Worm (Caenorhabditis elegans) whole organism, L2 larva: ENCODE results near the gene Y53C12A.7.
A peak's percentile ranks its signal among the peaks of the same experiment; 100 is the strongest.

Experiments used
- C34F6.9 ChIP-seq: fragments of 150-350 bp; optimal IDR thresholded peaks from 2 replicates; lab custom pipeline; 2014; ENCODE audit warnings: missing biosample characterization, missing genetic modification characterization
- ZK546.5 ChIP-seq: sonication (generic microtip); optimal IDR thresholded peaks from 2 replicates; lab custom pipeline; 2017; ENCODE audit warnings: missing biosample characterization, missing genetic modification characterization
- ama-1 ChIP-seq: fragments of 150-350 bp; optimal IDR thresholded peaks from 2 replicates; lab custom pipeline; 2018; ENCODE audit warnings: inconsistent platforms
- ceh-82 ChIP-seq: fragments of 150-350 bp; optimal IDR thresholded peaks from 2 replicates; lab custom pipeline; 2014; ENCODE audit warnings: missing biosample characterization, missing genetic modification characterization
- lsy-2 ChIP-seq, 2 experiments: fragments of 150-350 bp in 1 of 2; sonication (generic microtip) in 1 of 2; optimal IDR thresholded peaks; 2 replicates each; lab custom pipeline; 2014 to 2017; ENCODE audit warnings: missing biosample characterization in 2 of 2, missing genetic modification characterization in 2 of 2
- mbf-1 ChIP-seq: sonication (generic microtip); optimal IDR thresholded peaks from 2 replicates; lab custom pipeline; 2017; ENCODE audit warnings: missing biosample characterization, missing genetic modification characterization
- nhr-129 ChIP-seq: fragments of 150-350 bp; optimal IDR thresholded peaks from 2 replicates; lab custom pipeline; 2014; ENCODE audit warnings: missing biosample characterization, missing genetic modification characterization
- nhr-25 ChIP-seq: fragments of 150-350 bp; sonication (generic microtip); optimal IDR thresholded peaks from 3 replicates; lab custom pipeline; 2014; ENCODE audit warnings: missing biosample characterization, missing genetic modification characterization
- nhr-77 ChIP-seq: fragments of 150-350 bp; optimal IDR thresholded peaks from 2 replicates; lab custom pipeline; 2014; ENCODE audit warnings: missing biosample characterization, missing genetic modification characterization
- sem-4 ChIP-seq: fragments of 150-350 bp; optimal IDR thresholded peaks from 2 replicates; lab custom pipeline; 2014; ENCODE audit warnings: missing biosample characterization, missing genetic modification reagents, missing genetic modification characterization

Y53C12A.7 gene

DNA sequence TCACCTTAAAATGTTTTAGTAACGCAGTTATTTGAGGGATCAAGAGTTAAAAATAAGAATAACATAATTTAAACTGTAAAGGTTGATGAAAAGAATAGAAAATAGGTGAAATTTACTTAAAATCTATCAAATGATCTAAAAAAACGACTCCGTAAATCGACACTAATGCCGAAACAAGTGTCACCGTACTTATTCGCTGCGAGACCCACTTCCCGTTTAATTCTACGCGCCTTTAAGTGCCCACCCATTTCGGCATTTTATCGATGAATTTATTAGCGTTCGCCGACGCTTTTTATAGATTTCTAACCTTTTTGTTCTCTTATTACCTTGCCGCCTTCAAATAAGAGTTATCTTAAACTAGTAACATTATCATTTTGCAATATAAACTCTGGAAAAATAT is 45.7 kb downstream of the Y53C12A.7 start, which contains the start of the genes Y53C12B.1 and nos-3 (continued):
- no peak for TF ChIP-seq ama-1 (lab: Kevin White, UChicago)
- peak; percentile 85 for TF ChIP-seq C34F6.9
- TF ChIP-seq sem-4 (tag; lab: Kevin White, UChicago), result peak; percentile 50
- peak; percentile 88 for TF ChIP-seq nhr-129 (tag; lab: Kevin White, UChicago)
- TF ChIP-seq nhr-77 (tag; lab: Kevin White, UChicago), result no peak
- TF ChIP-seq ceh-82, result no peak
- no peak for TF ChIP-seq mbf-1 (tag; lab: Kevin White, UChicago)
- peak; percentile 97 to 99 for TF ChIP-seq lsy-2 (tag; optimal IDR thresholded peaks at IDR 0.05; lab: Kevin White, UChicago)
- TF ChIP-seq ZK546.5, result no peak
- peak; percentile 75 for TF ChIP-seq nhr-25 (tag; lab: Kevin White, UChicago)
